Worm (Caenorhabditis elegans) whole organism, late embryonic: ENCODE results near the gene srv-10.

Experiments used
- hlh-8 ChIP-seq: sonication (generic microtip); optimal IDR thresholded peaks from 2 replicates; lab custom pipeline; 2016; ENCODE audit warnings: missing genotype, missing genetic modification characterization, missing compliant biosample characterization
- npax-4 ChIP-seq: sonication (generic microtip); optimal IDR thresholded peaks from 2 replicates; lab custom pipeline; 2016; ENCODE audit warnings: missing genetic modification characterization, missing compliant biosample characterization
- ref-2 ChIP-seq: sonication (generic microtip); optimal IDR thresholded peaks from 2 replicates; lab custom pipeline; 2016; ENCODE audit warnings: missing genetic modification characterization, missing compliant biosample characterization

DNA sequence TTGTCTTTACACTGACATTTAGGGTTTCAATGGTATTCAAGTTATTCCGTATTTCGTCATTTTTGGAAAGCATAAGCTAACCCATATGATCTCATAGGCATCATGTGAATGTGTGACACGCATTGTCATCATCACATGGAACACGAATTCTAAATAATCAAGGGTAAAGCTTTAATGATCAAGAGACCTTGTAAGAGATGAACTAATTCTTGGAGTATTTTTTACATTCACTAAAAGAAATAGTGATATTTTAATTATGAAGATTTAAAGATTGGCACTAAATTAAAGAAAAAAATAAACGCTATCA is 11.8 kb upstream of the srv-10 start:
- TF ChIP-seq ref-2 (tag; lab: Kevin White, UChicago) = no peak
- TF ChIP-seq hlh-8 = no peak
- no peak for TF ChIP-seq npax-4
